Worm (Caenorhabditis elegans): Measurements from ENCODE around the gene C05D2.8.

- no peak for TF ChIP-seq him-1 (tag; optimal IDR thresholded peaks at IDR 0.05)
- no peak for TF ChIP-seq W03F9.2 (tag; optimal IDR thresholded peaks at IDR 0.05)
- TF ChIP-seq dao-5 (tag; optimal IDR thresholded peaks at IDR 0.05) = no peak
These were observed 39.2 kb downstream of the C05D2.8 start for ce11 chrIII:5570814-5571443.

All from whole organism, L4/young adult.